Fruit fly (Drosophila melanogaster): Measurements from ENCODE around the gene CG13891.
A peak's percentile ranks its signal among the peaks of the same experiment; 100 is the strongest.

Gene CG13891

DNA sequence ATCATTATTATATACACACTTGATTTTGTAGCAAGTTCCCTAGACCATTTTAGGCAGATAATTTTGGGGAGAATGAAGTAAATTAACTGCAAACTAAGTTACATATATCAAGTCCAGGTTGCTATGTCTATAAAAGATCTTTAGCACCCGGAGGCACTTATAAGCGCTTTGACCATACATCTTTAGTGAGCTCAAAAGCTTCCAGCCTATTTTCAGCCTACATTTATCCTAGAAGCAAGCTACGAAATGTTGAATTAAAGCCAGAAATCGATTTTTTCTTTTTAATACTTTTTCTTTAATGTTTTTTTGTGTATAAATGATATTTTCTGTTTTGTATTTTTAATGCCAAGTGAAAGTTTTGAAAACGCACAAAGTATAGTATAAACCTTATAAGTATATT, at the start of gene CG13891:
Gene CG13891 (minus strand): TSS at position 101 of the 400 bp plus-strand sequence.
- TF ChIP-seq D1 (tag; optimal IDR thresholded peaks at IDR 0.05) (no peak), CG15710 (tag; optimal IDR thresholded peaks at IDR 0.05) (no peak), CG8159 (tag; optimal IDR thresholded peaks at IDR 0.05) (no peak), Ets98B (GFP tag; IDR thresholded peaks at IDR 0.05) (no peak), gl (tag; optimal IDR thresholded peaks at IDR 0.05) (no peak)

DNA sequence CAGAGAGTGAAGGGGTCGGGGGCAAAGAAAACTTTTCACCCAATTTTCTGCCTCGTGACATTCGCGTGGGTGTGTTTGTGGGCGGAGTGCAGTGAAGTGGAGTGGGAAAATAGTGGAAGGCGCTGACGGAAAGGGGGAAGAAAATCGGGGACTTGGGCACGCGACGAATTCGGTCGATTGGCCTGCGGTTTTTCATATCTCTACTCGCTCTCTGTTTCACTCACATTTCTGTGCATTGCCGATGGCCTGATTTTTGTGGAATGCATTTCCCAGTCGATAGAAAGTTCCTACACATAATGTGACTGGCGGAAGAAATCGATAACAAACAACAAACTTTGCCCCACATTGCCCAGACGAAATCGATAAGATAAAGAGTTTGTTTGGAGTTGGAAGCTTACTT, 39.4 kb upstream of the CG13891 start:
- TF ChIP-seq CG13204 (GFP tag; optimal IDR thresholded peaks at IDR 0.05) (no peak), CG4496 (GFP tag; IDR thresholded peaks at IDR 0.05) (no peak), rn (GFP tag; IDR thresholded peaks at IDR 0.05) (no peak), fd96Ca (GFP tag; IDR thresholded peaks at IDR 0.05) (no peak), Pif1B (GFP tag; optimal IDR thresholded peaks at IDR 0.05) (no peak), CG9948 (tag; optimal IDR thresholded peaks at IDR 0.05) (no peak), Ets98B (GFP tag; IDR thresholded peaks at IDR 0.05) (no peak), CG8301 (tag; optimal IDR thresholded peaks at IDR 0.05) (no peak), CG14655 (GFP tag; optimal IDR thresholded peaks at IDR 0.05) (no peak), EcR (GFP tag; optimal IDR thresholded peaks at IDR 0.05) (no peak), Pif1A (GFP tag; optimal IDR thresholded peaks at IDR 0.05) (no peak)

- no peak for TF ChIP-seq CG34367 (tag; optimal IDR thresholded peaks at IDR 0.05)
- peak; percentile 2 for TF ChIP-seq Pif1A (GFP tag; optimal IDR thresholded peaks at IDR 0.05)
- TF ChIP-seq EcR (GFP tag; optimal IDR thresholded peaks at IDR 0.05): peak; percentile 30
Observed at dm6 chr3L:471199-471598, 37.5 kb upstream of the CG13891 start.

- no peak for TF ChIP-seq Ets98B (GFP tag; IDR thresholded peaks at IDR 0.05)
- TF ChIP-seq Snoo (tag; optimal IDR thresholded peaks at IDR 0.05): no peak
- TF ChIP-seq CG4496 (GFP tag; IDR thresholded peaks at IDR 0.05): no peak
- TF ChIP-seq CG12605 (GFP tag; IDR thresholded peaks at IDR 0.05): no peak
Observed at dm6 chr3L:465433-465832, 31.7 kb upstream of the CG13891 start.

- TF ChIP-seq CG32121 (GFP tag; IDR thresholded peaks at IDR 0.05) (0 out of 2 replicates have a peak, but pooled peaks have one; percentile 8), fd96Ca (GFP tag; IDR thresholded peaks at IDR 0.05) (no peak)
Observed at dm6 chr3L:457384-457783, 23.7 kb upstream of the CG13891 start.

dm6 chr3L:456378-456777, 22.7 kb upstream of the CG13891 start:
- TF ChIP-seq CG8159 (tag; optimal IDR thresholded peaks at IDR 0.05) (no peak), CG10348 (GFP tag; IDR thresholded peaks at IDR 0.05) (no peak), CG13204 (GFP tag; optimal IDR thresholded peaks at IDR 0.05) (no peak), Snoo (tag; optimal IDR thresholded peaks at IDR 0.05) (no peak), EcR (GFP tag; optimal IDR thresholded peaks at IDR 0.05) (no peak), CG17806 (tag; optimal IDR thresholded peaks at IDR 0.05) (no peak), fd96Ca (GFP tag; IDR thresholded peaks at IDR 0.05) (no peak), Pif1A (GFP tag; optimal IDR thresholded peaks at IDR 0.05) (no peak), CG32121 (GFP tag; IDR thresholded peaks at IDR 0.05) (no peak), CG9948 (tag; optimal IDR thresholded peaks at IDR 0.05) (no peak), Ets98B (GFP tag; IDR thresholded peaks at IDR 0.05) (no peak), CG4496 (GFP tag; IDR thresholded peaks at IDR 0.05) (no peak), rn (GFP tag; IDR thresholded peaks at IDR 0.05) (no peak), CG8301 (tag; optimal IDR thresholded peaks at IDR 0.05) (no peak), Pif1B (GFP tag; optimal IDR thresholded peaks at IDR 0.05) (no peak)

dm6 chr3L:454802-455579, 21.3 kb upstream of the CG13891 start:
- TF ChIP-seq Snoo (tag; optimal IDR thresholded peaks at IDR 0.05): no peak
- no peak for TF ChIP-seq CG10348 (GFP tag; IDR thresholded peaks at IDR 0.05)
- TF ChIP-seq EcR (GFP tag; optimal IDR thresholded peaks at IDR 0.05): no peak
- no peak for TF ChIP-seq CG32121 (GFP tag; IDR thresholded peaks at IDR 0.05)
- no peak for TF ChIP-seq Ets98B (GFP tag; IDR thresholded peaks at IDR 0.05)
- no peak for TF ChIP-seq CG4496 (GFP tag; IDR thresholded peaks at IDR 0.05)
- TF ChIP-seq Pif1A (GFP tag; optimal IDR thresholded peaks at IDR 0.05): no peak
- TF ChIP-seq CG8301 (tag; optimal IDR thresholded peaks at IDR 0.05): no peak
- TF ChIP-seq fd96Ca (GFP tag; IDR thresholded peaks at IDR 0.05): no peak
- TF ChIP-seq CG15710 (tag; optimal IDR thresholded peaks at IDR 0.05): no peak
- TF ChIP-seq CG34367 (tag; optimal IDR thresholded peaks at IDR 0.05): no peak
- TF ChIP-seq rn (GFP tag; IDR thresholded peaks at IDR 0.05): no peak
- no peak for TF ChIP-seq CG13204 (GFP tag; optimal IDR thresholded peaks at IDR 0.05)
- no peak for TF ChIP-seq D1 (tag; optimal IDR thresholded peaks at IDR 0.05)
- TF ChIP-seq CG9948 (tag; optimal IDR thresholded peaks at IDR 0.05): no peak
- no peak for TF ChIP-seq gl (tag; optimal IDR thresholded peaks at IDR 0.05)
- TF ChIP-seq Pif1B (GFP tag; optimal IDR thresholded peaks at IDR 0.05): no peak
- TF ChIP-seq CG14655 (GFP tag; optimal IDR thresholded peaks at IDR 0.05): no peak
- no peak for TF ChIP-seq CG17806 (tag; optimal IDR thresholded peaks at IDR 0.05)
